Fruit fly (Drosophila melanogaster) S2 (cell line): ENCODE data around the gene CG7912.

Experiments used
- CG8478 ChIP-seq: fragments of >200 bp; optimal IDR thresholded peaks from 2 replicates; lab custom pipeline; 2018
- CTCF ChIP-seq, 2 experiments: fragments of >200 bp; optimal IDR thresholded peaks; 2 replicates each; lab custom pipeline; 2018

DNA sequence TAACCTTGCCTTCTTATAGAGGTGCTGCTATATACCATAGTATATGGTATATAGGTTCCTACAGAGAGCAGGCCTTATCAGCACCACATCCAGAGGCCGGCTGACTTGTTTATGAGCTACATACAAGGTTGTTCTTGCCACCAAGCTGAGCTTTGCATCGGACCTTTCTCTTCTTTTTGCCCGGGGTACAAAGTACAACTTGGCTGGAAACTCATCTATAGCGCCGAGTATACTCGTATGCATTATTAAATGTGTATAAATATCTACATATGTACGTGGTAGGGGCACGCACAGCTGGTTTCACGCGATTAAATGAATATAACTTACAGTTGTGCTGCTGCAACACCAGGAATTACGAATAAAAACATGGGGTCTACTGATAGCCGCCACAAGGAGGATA lies 4.9 kb upstream of the CG7912 start:
- TF ChIP-seq CTCF (optimal IDR thresholded peaks at IDR 0.05; lab: Kevin White, UChicago) (no peak), CG8478 (lab: Kevin White, UChicago) (no peak)
